Worm (Caenorhabditis elegans) whole organism, mixed stage, embryonic: ENCODE data around the gene wht-8.

Experiments used
- M03D4.4 ChIP-seq: sonication (generic microtip); optimal IDR thresholded peaks from 2 replicates; lab custom pipeline; 2017; ENCODE audit warnings: mild to moderate bottlenecking, missing genetic modification characterization, missing compliant biosample characterization
- bed-3 ChIP-seq: fragments of 200-800 bp; sonication (Bioruptor generic); optimal IDR thresholded peaks from 3 replicates; lab custom pipeline; 2018; ENCODE audit warnings: mild to moderate bottlenecking, missing genetic modification characterization, moderate library complexity, missing compliant biosample characterization
- blmp-1 ChIP-seq: fragments of 150-350 bp; optimal IDR thresholded peaks from 2 replicates; lab custom pipeline; 2014; ENCODE audit warnings: missing biosample characterization, missing genetic modification characterization
- ceh-39 ChIP-seq: fragments of 150-350 bp; optimal IDR thresholded peaks from 2 replicates; lab custom pipeline; 2014; ENCODE audit warnings: missing biosample characterization, missing genetic modification characterization
- ceh-83 ChIP-seq: fragments of 200-800 bp; sonication (Bioruptor generic); optimal IDR thresholded peaks from 2 replicates; lab custom pipeline; 2018; ENCODE audit warnings: mild to moderate bottlenecking, missing genetic modification characterization, missing compliant biosample characterization
- ces-1 ChIP-seq: fragments of 150-350 bp; optimal IDR thresholded peaks from 2 replicates; lab custom pipeline; 2014; ENCODE audit warnings: missing biosample characterization, missing genetic modification reagents, missing genetic modification characterization
- cnd-1 ChIP-seq: fragments of 200-800 bp; sonication (Bioruptor generic); optimal IDR thresholded peaks from 2 replicates; lab custom pipeline; 2018; ENCODE audit warnings: mild to moderate bottlenecking, missing genetic modification characterization, missing compliant biosample characterization
- drap-1 ChIP-seq: fragments of 200-800 bp; sonication (Bioruptor generic); optimal IDR thresholded peaks from 3 replicates; lab custom pipeline; 2018; ENCODE audit warnings: mild to moderate bottlenecking, missing genetic modification characterization, missing compliant biosample characterization
- elt-1 ChIP-seq: sonication (generic microtip); optimal IDR thresholded peaks from 2 replicates; lab custom pipeline; 2017; ENCODE audit warnings: missing genetic modification characterization, mild to moderate bottlenecking, missing compliant biosample characterization, antibody characterized with exemption, moderate library complexity, borderline replicate concordance; ENCODE audit not compliant: insufficient read depth
- elt-3 ChIP-seq: fragments of 150-350 bp; optimal IDR thresholded peaks from 2 replicates; lab custom pipeline; 2014; ENCODE audit warnings: missing biosample characterization, missing genetic modification characterization
- flh-1 ChIP-seq: fragments of 200-800 bp; sonication (Bioruptor generic); optimal IDR thresholded peaks from 2 replicates; lab custom pipeline; 2018; ENCODE audit warnings: mild to moderate bottlenecking, missing genetic modification characterization, moderate library complexity, missing compliant biosample characterization
- ham-2 ChIP-seq: fragments of 200-800 bp; sonication (Bioruptor generic); optimal IDR thresholded peaks from 2 replicates; lab custom pipeline; 2018; ENCODE audit warnings: mild to moderate bottlenecking, missing genetic modification characterization, missing compliant biosample characterization
- hlh-1 ChIP-seq: fragments of 150-350 bp; optimal IDR thresholded peaks from 2 replicates; lab custom pipeline; 2014; ENCODE audit warnings: missing biosample characterization, missing genetic modification reagents, missing genetic modification characterization
- lin-32 ChIP-seq: fragments of 200-800 bp; sonication (Bioruptor generic); optimal IDR thresholded peaks from 2 replicates; lab custom pipeline; 2018; ENCODE audit warnings: mild to moderate bottlenecking, missing genetic modification characterization, missing compliant biosample characterization
- lsy-2 ChIP-seq: fragments of 150-350 bp; optimal IDR thresholded peaks from 2 replicates; lab custom pipeline; 2014; ENCODE audit warnings: missing biosample characterization, missing genetic modification characterization
- mab-5 ChIP-seq: fragments of 150-350 bp; optimal IDR thresholded peaks from 2 replicates; lab custom pipeline; 2014; ENCODE audit warnings: missing biosample characterization, missing genetic modification characterization
- mep-1 ChIP-seq: fragments of 150-350 bp; optimal IDR thresholded peaks from 2 replicates; lab custom pipeline; 2017; ENCODE audit warnings: missing biosample characterization, missing genetic modification reagents, missing genetic modification characterization, inconsistent platforms
- mls-2 ChIP-seq: sonication (generic microtip); optimal IDR thresholded peaks from 2 replicates; lab custom pipeline; 2016; ENCODE audit warnings: mild to moderate bottlenecking, missing genetic modification characterization, moderate library complexity, missing compliant biosample characterization
- nhr-2 ChIP-seq: fragments of 150-350 bp; optimal IDR thresholded peaks from 2 replicates; lab custom pipeline; 2014; ENCODE audit warnings: missing biosample characterization, missing genetic modification characterization
- nhr-237 ChIP-seq: fragments of 150-350 bp; optimal IDR thresholded peaks from 2 replicates; lab custom pipeline; 2014; ENCODE audit warnings: missing biosample characterization, missing genetic modification characterization
- nhr-28 ChIP-seq: fragments of 150-350 bp; optimal IDR thresholded peaks from 2 replicates; lab custom pipeline; 2014; ENCODE audit warnings: missing biosample characterization, missing genetic modification characterization
- pha-4 ChIP-seq: fragments of 150-350 bp; optimal IDR thresholded peaks from 2 replicates; lab custom pipeline; 2018; ENCODE audit warnings: missing biosample characterization, missing genetic modification reagents, missing genetic modification characterization
- sem-2 ChIP-seq: fragments of 200-800 bp; sonication (Bioruptor generic); optimal IDR thresholded peaks from 2 replicates; lab custom pipeline; 2018; ENCODE audit warnings: mild to moderate bottlenecking, missing genetic modification characterization, missing compliant biosample characterization
- snpc-4 ChIP-seq: fragments of 150-350 bp; optimal IDR thresholded peaks from 2 replicates; lab custom pipeline; 2014; ENCODE audit warnings: missing biosample characterization, missing genetic modification characterization
- sptf-1 ChIP-seq: sonication (generic microtip); optimal IDR thresholded peaks from 2 replicates; lab custom pipeline; 2017; ENCODE audit warnings: mild to moderate bottlenecking, missing genetic modification characterization, moderate library complexity, missing compliant biosample characterization
- tbx-8 ChIP-seq: fragments of 200-800 bp; sonication (Bioruptor generic); optimal IDR thresholded peaks from 2 replicates; lab custom pipeline; 2018; ENCODE audit warnings: mild to moderate bottlenecking, missing genetic modification characterization, moderate library complexity, missing compliant biosample characterization
- unc-120 ChIP-seq: sonication (generic microtip); optimal IDR thresholded peaks from 2 replicates; lab custom pipeline; 2017; ENCODE audit warnings: missing genetic modification characterization, missing compliant biosample characterization; ENCODE audit not compliant: poor library complexity, severe bottlenecking
- unc-62 ChIP-seq: fragments of 150-350 bp; optimal IDR thresholded peaks from 2 replicates; lab custom pipeline; 2014; ENCODE audit warnings: missing biosample characterization, missing genetic modification reagents, missing genetic modification characterization
- zip-8 ChIP-seq: fragments of 150-350 bp; optimal IDR thresholded peaks from 2 replicates; lab custom pipeline; 2014; ENCODE audit warnings: missing biosample characterization, missing genetic modification characterization
- ztf-11 ChIP-seq: fragments of 150-350 bp; optimal IDR thresholded peaks from 2 replicates; lab custom pipeline; 2014; ENCODE audit warnings: missing biosample characterization, missing genetic modification characterization

Gene wht-8

DNA sequence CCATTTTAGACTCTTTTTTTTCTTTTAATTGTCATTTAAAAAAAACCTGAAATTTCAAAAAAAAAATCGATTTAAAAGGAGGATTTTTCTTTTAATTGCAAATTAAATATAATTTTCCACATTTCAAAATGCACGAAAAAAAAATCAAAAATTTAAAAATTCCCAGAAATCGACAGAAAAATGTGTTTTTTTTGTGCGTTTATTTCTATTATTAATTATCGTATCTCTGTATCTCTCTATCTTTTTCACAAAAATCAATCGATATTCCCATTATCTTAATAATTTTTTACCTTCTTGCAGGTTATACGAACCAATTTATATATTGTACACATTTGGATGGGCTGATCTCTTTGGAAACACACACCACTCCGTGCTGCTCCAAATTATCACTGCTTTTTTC lies 26.2 kb downstream of the wht-8 start, which contains the start of gene rsks-1:
Gene rsks-1 (plus strand): TSS at position 301 of the 400 bp plus-strand sequence.
- TF ChIP-seq nhr-28 (tag; lab: Kevin White, UChicago): no peak

- TF ChIP-seq lsy-2 (tag; lab: Kevin White, UChicago): no peak
- TF ChIP-seq elt-1 (tag; lab: Kevin White, UChicago): no peak
- TF ChIP-seq nhr-2: no peak
- no peak for TF ChIP-seq mls-2 (tag; lab: Kevin White, UChicago)
- no peak for TF ChIP-seq nhr-28 (tag; lab: Kevin White, UChicago)
- no peak for TF ChIP-seq tbx-8 (GFP tag; lab: Kevin White, UChicago)
- no peak for TF ChIP-seq bed-3 (GFP tag; lab: Kevin White, UChicago)
- TF ChIP-seq elt-3 (tag; lab: Kevin White, UChicago): no peak
- no peak for TF ChIP-seq ceh-39 (tag; lab: Kevin White, UChicago)
Observed at ce11 chrIII:11246588-11246987, 28.0 kb downstream of the wht-8 start.

DNA sequence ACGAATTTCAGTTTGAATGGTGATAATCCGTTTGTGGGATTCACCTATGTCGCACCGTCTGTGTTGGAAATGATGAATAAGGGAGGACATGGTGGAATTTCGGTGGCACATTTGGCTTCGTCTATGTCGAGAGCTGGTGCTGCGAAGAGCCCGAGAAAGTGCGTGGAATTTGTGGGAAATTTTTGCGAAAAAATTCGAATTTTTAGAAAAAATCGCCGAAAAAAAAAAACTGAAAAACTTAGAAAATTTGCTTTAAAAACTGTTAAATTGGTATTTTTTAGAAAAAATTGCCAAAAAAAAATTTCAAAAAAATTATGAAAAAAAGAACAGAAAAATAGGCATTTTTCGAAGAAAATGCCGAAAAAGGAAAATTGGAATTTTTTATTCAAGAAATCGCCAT lies 30.3 kb downstream of the wht-8 start:
- TF ChIP-seq snpc-4 (tag; lab: Kevin White, UChicago): no peak
- no peak for TF ChIP-seq ham-2 (GFP tag; lab: Kevin White, UChicago)
- no peak for TF ChIP-seq hlh-1 (tag; lab: Kevin White, UChicago)
- no peak for TF ChIP-seq ceh-83
- TF ChIP-seq pha-4: no peak
- no peak for TF ChIP-seq flh-1 (GFP tag; lab: Kevin White, UChicago)
- no peak for TF ChIP-seq elt-1 (tag; lab: Kevin White, UChicago)
- no peak for TF ChIP-seq bed-3 (GFP tag; lab: Kevin White, UChicago)

DNA sequence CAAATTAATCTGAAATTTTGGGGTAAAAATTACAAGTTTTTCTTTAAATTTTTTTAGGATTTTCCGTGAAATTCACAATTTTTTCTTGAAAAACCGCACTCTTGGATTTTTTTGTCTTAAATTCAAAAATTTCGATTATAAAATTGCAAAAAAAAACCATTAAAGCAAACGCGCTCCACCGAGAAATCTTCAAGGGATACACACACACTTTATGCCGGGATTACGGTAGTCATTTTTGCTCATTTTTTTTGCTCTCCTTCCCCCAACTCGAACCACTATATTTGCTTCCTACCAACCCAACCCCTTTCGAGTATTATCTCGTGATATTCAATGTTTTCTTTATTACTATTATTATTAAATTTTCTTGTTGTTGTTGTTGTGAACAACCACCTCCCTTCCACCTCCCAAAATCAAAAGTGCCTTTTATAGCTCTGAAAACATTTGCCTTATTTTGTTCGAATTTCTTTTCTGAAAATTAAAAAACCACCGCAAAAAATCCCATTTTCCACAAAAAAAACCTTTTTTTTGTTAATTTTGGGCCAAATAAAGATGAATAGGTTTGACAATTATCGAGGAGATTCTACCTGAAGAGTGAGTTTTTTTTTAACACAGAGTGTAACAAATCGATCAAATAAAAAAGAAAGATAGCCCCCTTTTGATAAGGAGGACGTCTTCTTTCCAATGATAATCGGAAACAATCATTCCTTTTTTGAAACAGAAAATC lies 33.3 kb downstream of the wht-8 start, which contains the start of gene Y47D3A.32:
Gene Y47D3A.32 (plus strand): TSS at position 674 of the 724 bp plus-strand sequence.
- no peak for TF ChIP-seq M03D4.4 (tag; lab: Kevin White, UChicago)
- no peak for TF ChIP-seq nhr-28 (tag; lab: Kevin White, UChicago)
- no peak for TF ChIP-seq sem-2 (GFP tag; lab: Kevin White, UChicago)
- TF ChIP-seq ces-1: no peak
- TF ChIP-seq nhr-2: no peak
- no peak for TF ChIP-seq cnd-1 (tag; lab: Kevin White, UChicago)
- no peak for TF ChIP-seq nhr-237
- no peak for TF ChIP-seq lin-32 (GFP tag; lab: Kevin White, UChicago)
- no peak for TF ChIP-seq unc-62
- no peak for TF ChIP-seq snpc-4 (tag; lab: Kevin White, UChicago)
- no peak for TF ChIP-seq ceh-83
- no peak for TF ChIP-seq elt-1 (tag; lab: Kevin White, UChicago)
- no peak for TF ChIP-seq ztf-11 (tag; lab: Kevin White, UChicago)
- TF ChIP-seq blmp-1 (tag; lab: Kevin White, UChicago): no peak
- TF ChIP-seq hlh-1 (tag; lab: Kevin White, UChicago): no peak

ce11 chrIII:11255072-11255471 lies 36.5 kb downstream of the wht-8 start:
- no peak for TF ChIP-seq drap-1 (GFP tag; lab: Kevin White, UChicago)
- TF ChIP-seq lsy-2 (tag; lab: Kevin White, UChicago): no peak
- TF ChIP-seq tbx-8 (GFP tag; lab: Kevin White, UChicago): no peak
- TF ChIP-seq ces-1: no peak
- no peak for TF ChIP-seq M03D4.4 (tag; lab: Kevin White, UChicago)
- TF ChIP-seq mep-1: no peak
- TF ChIP-seq ztf-11 (tag; lab: Kevin White, UChicago): no peak
- TF ChIP-seq sptf-1: no peak
- TF ChIP-seq sem-2 (GFP tag; lab: Kevin White, UChicago): no peak
- no peak for TF ChIP-seq lin-32 (GFP tag; lab: Kevin White, UChicago)
- TF ChIP-seq unc-120 (tag; lab: Kevin White, UChicago): no peak

DNA sequence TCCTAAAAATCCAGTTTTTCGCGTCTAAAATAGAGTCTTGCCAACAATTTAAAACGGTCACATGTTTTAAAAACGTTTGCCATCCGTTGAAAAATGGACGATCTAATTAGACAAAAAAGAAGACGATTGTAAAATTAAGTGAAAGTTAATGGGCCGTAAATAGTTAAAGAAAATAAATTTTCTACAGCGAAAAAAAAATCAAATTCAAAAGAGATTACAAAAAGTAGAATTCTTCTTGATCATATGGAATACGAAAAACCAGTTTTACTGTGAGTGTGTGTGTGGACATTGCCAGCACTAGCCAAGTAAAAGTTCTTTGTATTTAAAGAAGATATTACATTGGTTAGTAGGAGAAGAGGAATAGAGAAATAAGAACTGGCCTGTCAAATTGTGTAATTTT lies 43.5 kb downstream of the wht-8 start:
- TF ChIP-seq unc-120 (tag; lab: Kevin White, UChicago) (no peak), mab-5 (tag; lab: Kevin White, UChicago) (no peak), zip-8 (tag; lab: Kevin White, UChicago) (no peak)
